Worm (Caenorhabditis elegans) whole organism, L1 larva: Measurements from ENCODE around the gene F09A5.3.

Experiments used
- C16A3.4 ChIP-seq: fragments of 150-350 bp; optimal IDR thresholded peaks from 2 replicates; lab custom pipeline; 2014; ENCODE audit warnings: missing biosample characterization, missing genetic modification characterization
- ama-1 ChIP-seq: fragments of 150-350 bp; optimal IDR thresholded peaks from 2 replicates; lab custom pipeline; 2014
- ceh-82 ChIP-seq, 3 experiments: fragments of 150-350 bp in 1 of 3; sonication (generic microtip) in 2 of 3; optimal IDR thresholded peaks; 2 replicates each; lab custom pipeline; 2014 to 2017; ENCODE audit warnings: missing biosample characterization in 3 of 3, missing genetic modification characterization in 3 of 3
- ces-1 ChIP-seq: fragments of 150-350 bp; optimal IDR thresholded peaks from 2 replicates; lab custom pipeline; 2014; ENCODE audit warnings: missing biosample characterization, missing genetic modification reagents, missing genetic modification characterization
- dsc-1 ChIP-seq: sonication (generic microtip); optimal IDR thresholded peaks from 2 replicates; lab custom pipeline; 2016; ENCODE audit warnings: mild to moderate bottlenecking, missing genetic modification characterization, missing compliant biosample characterization
- fkh-4 ChIP-seq: sonication (generic microtip); optimal IDR thresholded peaks from 2 replicates; lab custom pipeline; 2016; ENCODE audit warnings: missing compliant biosample characterization, missing genetic modification characterization, borderline replicate concordance
- grh-1 ChIP-seq: fragments of 200-800 bp; sonication (Bioruptor generic); IDR thresholded peaks from 2 replicates; pipeline ENCODE4 v1.3.6; 2022; ENCODE audit warnings: missing genetic modification reagents, missing genetic modification characterization, missing compliant biosample characterization
- mab-9 ChIP-seq: fragments of 200-800 bp; sonication (Bioruptor generic); IDR thresholded peaks from 2 replicates; pipeline ENCODE4 v1.3.6; 2022; ENCODE audit warnings: missing genetic modification reagents, missing genetic modification characterization, missing compliant biosample characterization
- mef-2 ChIP-seq: fragments of 150-350 bp; optimal IDR thresholded peaks from 2 replicates; lab custom pipeline; 2014; ENCODE audit warnings: missing biosample characterization, missing genetic modification characterization
- mep-1 ChIP-seq: fragments of 150-350 bp; optimal IDR thresholded peaks from 2 replicates; lab custom pipeline; 2014; ENCODE audit warnings: missing biosample characterization, missing genetic modification characterization
- nhr-84 ChIP-seq: sonication (generic microtip); optimal IDR thresholded peaks from 2 replicates; lab custom pipeline; 2017; ENCODE audit warnings: missing biosample characterization, missing genetic modification characterization
- nhr-90 ChIP-seq: sonication (generic microtip); optimal IDR thresholded peaks from 2 replicates; lab custom pipeline; 2016; ENCODE audit warnings: mild to moderate bottlenecking, missing genetic modification characterization, missing compliant biosample characterization; ENCODE audit not compliant: poor library complexity
- swsn-7 ChIP-seq: sonication (generic microtip); optimal IDR thresholded peaks from 2 replicates; lab custom pipeline; 2016; ENCODE audit warnings: missing genetic modification characterization, missing compliant biosample characterization

ce11 chrX:13189861-13190260 is 48.5 kb downstream of the F09A5.3 start, which contains the start of gene cwp-5:
- TF ChIP-seq mef-2 (tag; lab: Kevin White, UChicago) (no peak), mab-9 (no peak), nhr-90 (tag; lab: Kevin White, UChicago) (no peak), fkh-4 (tag; lab: Kevin White, UChicago) (no peak), ces-1 (GFP tag; lab: Kevin White, UChicago) (no peak), ceh-82 (tag; optimal IDR thresholded peaks at IDR 0.05; lab: Kevin White, UChicago) (no peak), ama-1 (no peak), grh-1 (GFP tag; lab: Robert Waterston, UW) (no peak), mep-1 (tag; lab: Kevin White, UChicago) (no peak), C16A3.4 (tag; lab: Kevin White, UChicago) (no peak), nhr-84 (tag; lab: Kevin White, UChicago) (no peak), dsc-1 (tag; lab: Kevin White, UChicago) (no peak), swsn-7 (no peak)
